Fruit fly (Drosophila melanogaster) Kc167 (cell line): ENCODE measurements around the gene CG8372.

Source experiments
- Myc ChIP-seq: fragments of >200 bp; optimal IDR thresholded peaks from 2 replicates; lab custom pipeline; 2017; ENCODE audit warnings: missing external identifiers
- Sin3A ChIP-seq: fragments of >200 bp; optimal IDR thresholded peaks from 2 replicates; lab custom pipeline; 2018; ENCODE audit warnings: missing external identifiers
- h ChIP-seq: fragments of >200 bp; optimal IDR thresholded peaks from 3 replicates; lab custom pipeline; 2018; ENCODE audit warnings: missing external identifiers
- insv ChIP-seq: fragments of >200 bp; optimal IDR thresholded peaks from 3 replicates; lab custom pipeline; 2018; ENCODE audit warnings: missing external identifiers
- psq ChIP-seq: fragments of >200 bp; optimal IDR thresholded peaks from 2 replicates; lab custom pipeline; 2017; ENCODE audit warnings: missing external identifiers
- ttk ChIP-seq: sonication (Bioruptor generic); optimal IDR thresholded peaks from 2 replicates; lab custom pipeline; 2017; ENCODE audit warnings: missing external identifiers

The CG8372 gene

DNA sequence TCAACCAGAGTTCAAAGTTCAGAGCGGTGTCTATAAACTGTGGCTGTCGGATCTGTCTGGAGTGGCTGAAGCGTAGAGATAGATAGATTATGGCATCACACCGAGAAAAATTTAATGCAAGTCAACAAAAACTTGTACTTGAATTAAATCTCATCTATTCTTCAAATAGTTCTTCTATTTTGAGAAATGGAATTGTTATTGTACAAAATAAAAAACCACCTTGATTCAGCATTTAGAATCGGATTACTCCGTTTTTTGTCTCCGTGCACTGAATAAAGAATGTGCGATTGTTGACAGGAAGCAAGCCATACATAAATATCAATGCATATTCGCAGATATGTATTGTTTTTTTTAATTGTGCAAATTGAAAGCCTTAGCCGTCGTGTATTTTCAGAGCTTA is 16.9 kb upstream of the CG8372 start:
- TF ChIP-seq ttk (lab: Kevin White, UChicago) (no peak), psq (lab: Kevin White, UChicago) (no peak), Myc (no peak), Sin3A (no peak), insv (no peak), h (lab: Kevin White, UChicago) (no peak)

DNA sequence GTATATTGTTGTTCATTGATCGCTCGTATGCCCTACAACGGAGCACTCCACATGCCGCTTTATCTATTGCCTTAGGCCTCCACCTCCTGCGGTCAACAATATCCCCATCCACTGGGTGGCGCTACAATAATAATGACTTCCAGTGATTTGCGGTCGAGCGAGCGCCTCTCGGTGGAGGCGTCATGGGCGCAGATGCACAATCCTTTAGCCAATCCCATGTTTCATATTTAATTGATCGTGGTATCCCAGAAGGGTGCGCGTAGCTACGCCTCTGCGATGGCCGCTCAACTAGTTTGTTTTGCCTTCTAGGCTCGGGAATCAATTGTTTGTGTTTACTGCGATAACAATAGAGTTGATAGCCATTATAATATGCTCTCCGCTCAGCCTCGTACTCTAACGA is 16.4 kb upstream of the CG8372 start:
- TF ChIP-seq h (lab: Kevin White, UChicago), result no peak
- TF ChIP-seq Myc, result no peak
- no peak for TF ChIP-seq ttk (lab: Kevin White, UChicago)
- TF ChIP-seq Sin3A, result no peak
- no peak for TF ChIP-seq psq (lab: Kevin White, UChicago)
- no peak for TF ChIP-seq insv

DNA sequence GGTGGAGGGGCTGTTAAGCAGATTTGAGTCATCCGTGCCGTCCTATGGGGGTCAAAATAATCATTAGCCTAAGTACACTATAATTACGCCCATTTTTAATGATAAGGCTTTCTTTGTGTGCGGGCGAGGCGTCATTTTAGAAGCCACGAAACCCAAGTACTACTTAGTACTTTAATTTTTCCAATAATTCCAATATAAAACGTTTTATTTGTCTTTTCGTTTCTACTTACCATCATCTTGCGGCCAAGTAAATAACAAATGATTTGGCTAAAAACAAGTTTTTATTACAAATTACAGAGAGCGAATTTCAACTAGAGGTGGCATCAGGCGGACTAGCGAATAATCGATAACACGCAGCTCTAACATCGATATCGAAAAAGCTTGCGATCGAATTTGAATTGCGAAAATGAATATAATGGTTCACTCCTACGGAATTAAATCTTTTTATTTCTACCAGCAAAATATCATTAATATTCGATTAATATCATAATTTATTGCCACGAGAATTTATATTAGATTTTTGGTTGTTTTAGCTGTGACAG is 7.8 kb upstream of the CG8372 start, which contains the start of gene Snx6:
Gene Snx6 (minus strand): TSS at position 349 of the 542 bp plus-strand sequence.
- TF ChIP-seq insv (no peak), Myc (no peak), h (lab: Kevin White, UChicago) (no peak), Sin3A (no peak), ttk (lab: Kevin White, UChicago) (no peak), psq (lab: Kevin White, UChicago) (no peak)

DNA sequence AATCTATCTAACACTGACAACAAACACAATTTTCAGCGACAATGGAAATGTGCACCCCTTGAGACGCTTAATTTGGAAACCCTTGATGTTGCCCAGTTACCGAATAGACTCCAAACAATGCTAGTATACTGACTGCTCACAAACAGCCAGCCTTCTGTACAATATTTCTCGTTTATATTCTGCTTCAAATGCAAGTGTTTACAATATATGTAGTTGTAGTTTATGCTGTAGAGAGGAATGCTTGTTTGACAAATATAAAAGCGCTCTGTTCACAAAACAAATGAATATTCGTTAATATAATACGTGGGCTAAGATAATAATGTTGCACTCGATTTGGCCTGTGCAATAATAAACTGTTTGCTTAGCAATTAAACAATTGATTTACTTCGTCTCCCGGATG is 5.2 kb upstream of the CG8372 start, which contains the start of gene CG8292:
Gene CG8292 (minus strand): TSS at position 101 of the 400 bp plus-strand sequence.
- TF ChIP-seq Sin3A (no peak), insv (no peak), Myc (no peak), psq (lab: Kevin White, UChicago) (no peak), h (lab: Kevin White, UChicago) (no peak)

DNA sequence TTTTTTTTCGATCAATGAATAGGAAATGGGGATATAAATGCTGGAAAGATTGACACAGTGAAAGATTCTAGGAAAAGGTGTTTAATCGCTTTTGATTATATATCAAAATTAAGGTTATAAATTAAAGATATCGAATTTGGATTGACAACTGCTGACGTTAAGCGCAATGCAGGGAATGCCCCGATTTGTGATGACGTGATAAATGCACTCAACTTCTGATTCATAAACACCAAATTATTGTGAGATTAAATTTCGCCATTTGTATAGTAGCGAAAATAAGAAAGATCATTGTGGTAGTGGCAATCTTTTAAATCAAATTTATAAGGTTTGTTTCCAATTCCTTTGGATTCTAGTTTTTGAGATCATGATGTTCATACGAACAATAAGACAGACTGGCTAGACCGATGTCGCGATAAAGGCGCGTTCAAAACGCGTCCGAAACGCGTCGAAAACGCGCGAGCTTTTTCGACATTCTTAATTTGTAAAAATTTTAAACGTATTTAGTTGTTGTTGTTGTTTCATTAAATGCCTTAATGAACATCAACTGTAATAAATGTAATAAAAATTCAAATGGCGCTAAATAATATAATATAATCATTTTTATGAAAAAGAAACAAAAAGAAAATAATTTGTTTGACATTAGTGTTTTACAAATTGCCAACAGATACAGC is 2.7 kb upstream of the CG8372 start, which contains the start of gene CG8349:
Gene CG8349 (plus strand): TSS at position 657 of the 671 bp plus-strand sequence.
- TF ChIP-seq insv (no peak), Sin3A (no peak), psq (lab: Kevin White, UChicago) (no peak), Myc (no peak), h (lab: Kevin White, UChicago) (no peak), ttk (lab: Kevin White, UChicago) (no peak)

DNA sequence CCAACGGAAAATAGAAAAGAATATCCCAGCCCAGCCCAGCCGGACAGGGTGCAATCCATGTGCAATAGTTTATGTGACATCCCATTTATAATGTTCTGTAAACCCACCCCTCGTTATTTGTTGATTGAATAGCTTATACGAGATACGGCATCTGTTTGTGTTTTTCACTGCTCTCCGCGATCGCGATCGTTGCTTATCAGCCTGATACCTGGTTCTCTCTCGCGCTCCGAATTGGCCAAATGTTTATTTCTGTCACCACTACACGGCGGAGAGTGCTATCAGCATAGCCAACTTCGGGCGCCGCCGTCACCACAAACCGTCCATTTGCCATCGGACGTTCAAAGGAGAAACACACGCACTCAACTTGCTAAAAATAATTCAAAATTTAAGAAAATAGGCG is 1.3 kb upstream of the CG8372 start, which contains the start of gene CG8353:
Gene CG8353 (plus strand): TSS at position 59 of the 400 bp plus-strand sequence.
- TF ChIP-seq Myc (no peak), ttk (lab: Kevin White, UChicago) (no peak), Sin3A (no peak), insv (no peak)

DNA sequence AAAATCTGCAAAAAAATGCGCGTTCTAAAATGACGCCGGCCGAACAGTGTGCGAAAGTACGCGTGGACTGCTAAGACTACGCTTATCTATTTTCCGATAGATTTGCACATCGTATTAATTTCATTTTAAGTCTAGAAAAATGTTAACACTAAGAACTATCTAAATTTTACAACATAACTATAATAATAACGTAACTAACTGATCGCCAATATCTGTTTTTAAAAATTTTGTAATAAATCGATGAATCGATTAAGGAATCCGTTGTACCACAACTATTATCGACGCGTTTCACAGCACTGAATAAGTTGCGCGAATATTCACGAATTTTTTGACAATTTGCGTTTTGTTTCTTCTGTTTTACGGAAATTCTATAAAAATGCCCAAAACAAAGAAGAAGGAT is 1.6 kb downstream of the CG8372 start, which contains the start of gene Ssb-c31a:
Gene Ssb-c31a (plus strand): TSS at position 278 of the 400 bp plus-strand sequence.
- TF ChIP-seq insv (no peak), psq (lab: Kevin White, UChicago) (no peak), Myc (no peak), h (lab: Kevin White, UChicago) (no peak), ttk (lab: Kevin White, UChicago) (no peak), Sin3A (no peak)

DNA sequence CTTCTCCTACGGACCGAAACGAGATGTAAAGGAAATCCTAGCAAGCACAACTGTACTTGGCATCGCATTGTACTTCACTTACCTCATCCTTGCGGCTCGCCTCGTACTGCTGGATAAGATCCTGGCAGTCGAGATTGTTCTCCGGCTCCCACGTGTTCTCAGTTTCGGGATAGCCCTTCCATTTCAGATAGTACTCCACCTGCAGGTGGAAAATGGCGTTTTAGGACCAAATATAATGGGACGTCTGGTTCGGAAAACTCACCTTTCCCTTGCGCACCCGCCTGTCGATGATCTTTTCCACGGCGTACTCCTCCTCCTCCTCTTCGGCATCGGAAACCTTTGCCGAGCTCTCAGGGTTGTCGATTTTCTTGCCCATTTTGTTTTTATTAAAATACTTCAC is 2.2 kb downstream of the CG8372 start:
- no peak for TF ChIP-seq h (lab: Kevin White, UChicago)
- no peak for TF ChIP-seq Sin3A
- TF ChIP-seq ttk (lab: Kevin White, UChicago), result no peak
- TF ChIP-seq Myc, result no peak
- no peak for TF ChIP-seq psq (lab: Kevin White, UChicago)
- no peak for TF ChIP-seq insv

DNA sequence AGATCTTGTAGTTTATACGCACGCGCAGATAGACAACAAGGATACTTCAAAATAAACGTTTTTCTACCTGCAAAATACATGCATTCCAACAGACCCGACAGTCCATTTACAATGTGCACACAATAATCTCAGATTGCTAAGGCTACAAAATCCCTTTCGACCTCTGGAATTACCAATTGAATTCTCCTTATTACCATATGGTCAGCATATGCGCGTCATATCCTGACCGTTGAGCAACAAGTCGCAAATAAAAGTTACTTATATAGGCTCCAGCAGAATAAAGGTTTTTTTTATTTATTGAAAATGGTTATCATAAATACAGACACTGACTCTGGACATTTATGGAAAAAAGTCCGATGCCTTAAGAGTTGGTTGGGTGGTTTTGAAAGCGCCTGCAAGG is 3.3 kb downstream of the CG8372 start:
- TF ChIP-seq psq (lab: Kevin White, UChicago), result no peak
- no peak for TF ChIP-seq h (lab: Kevin White, UChicago)
- no peak for TF ChIP-seq insv
- no peak for TF ChIP-seq Myc

DNA sequence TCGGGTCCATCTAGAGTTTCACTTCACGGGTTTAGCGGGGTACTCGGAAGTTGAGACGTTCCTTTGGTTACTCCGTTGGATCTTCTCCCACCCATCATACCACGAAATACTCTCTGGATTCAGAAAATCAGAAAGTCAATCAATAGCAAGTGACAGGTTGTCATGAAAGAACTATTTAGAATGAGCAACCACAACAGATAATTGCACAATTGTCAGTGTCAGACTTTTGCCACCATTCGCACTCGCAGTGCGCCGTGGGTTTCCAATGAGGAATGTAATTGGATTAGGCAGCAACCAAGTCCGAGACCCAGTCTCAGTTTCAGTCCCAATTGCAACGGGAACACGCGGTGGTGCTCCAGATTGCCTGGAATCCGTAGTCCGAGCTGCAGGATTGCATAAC is 6.8 kb downstream of the CG8372 start, which contains the start of gene CG8419:
Gene CG8419 (plus strand): TSS at position 301 of the 400 bp plus-strand sequence.
- TF ChIP-seq Myc (no peak), insv (no peak), Sin3A (no peak), h (lab: Kevin White, UChicago) (no peak), psq (lab: Kevin White, UChicago) (no peak), ttk (lab: Kevin White, UChicago) (no peak)

DNA sequence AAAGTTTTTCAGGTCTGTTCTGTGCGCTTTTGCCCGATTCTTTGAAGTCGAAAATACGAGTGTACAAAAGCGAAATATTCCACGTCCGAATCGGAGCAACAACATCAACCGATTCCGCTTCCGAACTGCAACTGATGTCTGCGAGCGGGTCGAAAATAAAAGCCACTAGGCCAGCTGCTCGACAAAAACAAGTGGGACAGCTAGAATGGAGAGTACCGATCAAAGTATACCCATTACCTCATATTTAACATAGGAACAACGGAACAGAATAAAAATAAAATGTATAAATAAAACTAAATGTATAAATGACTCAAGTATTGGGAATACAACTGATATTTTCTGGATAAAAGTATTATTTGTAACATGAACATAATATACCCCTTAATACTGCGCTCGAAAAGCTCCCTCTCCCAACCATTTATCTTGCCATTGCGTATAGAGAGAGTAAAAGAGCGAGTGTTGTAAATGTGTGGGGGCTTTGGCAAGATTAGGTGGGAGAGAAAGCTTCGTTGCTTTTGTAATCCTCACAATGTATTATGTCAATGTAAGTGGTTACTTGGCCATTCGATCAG is 7.6 kb downstream of the CG8372 start, which contains the start of gene SLC5A11:
Gene SLC5A11 (minus strand): TSS at position 137 of the 572 bp plus-strand sequence.
- TF ChIP-seq h (lab: Kevin White, UChicago) (no peak), Myc (no peak), psq (lab: Kevin White, UChicago) (no peak), ttk (lab: Kevin White, UChicago) (no peak), Sin3A (no peak), insv (no peak)

DNA sequence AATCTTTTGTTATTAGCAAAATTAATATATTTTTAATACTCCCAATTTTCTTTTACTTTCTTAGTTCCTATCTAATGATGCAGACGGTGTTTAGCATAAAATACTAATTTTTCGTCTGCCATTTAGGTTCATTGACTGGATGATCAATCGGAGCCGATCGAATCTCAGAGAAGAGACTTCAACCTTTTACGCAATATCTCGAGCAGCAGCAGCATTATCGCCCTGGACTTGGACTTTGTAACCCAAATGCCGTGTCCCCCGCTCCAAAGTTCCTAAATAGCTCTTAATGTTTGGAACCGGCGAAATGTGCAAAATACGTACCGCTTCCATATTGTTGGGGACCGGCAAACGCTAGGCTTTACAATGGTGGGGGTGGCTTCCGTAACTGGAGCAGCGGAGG is 8.3 kb downstream of the CG8372 start:
- TF ChIP-seq Myc (no peak), ttk (lab: Kevin White, UChicago) (no peak), h (lab: Kevin White, UChicago) (no peak), Sin3A (no peak), insv (no peak), psq (lab: Kevin White, UChicago) (no peak)

DNA sequence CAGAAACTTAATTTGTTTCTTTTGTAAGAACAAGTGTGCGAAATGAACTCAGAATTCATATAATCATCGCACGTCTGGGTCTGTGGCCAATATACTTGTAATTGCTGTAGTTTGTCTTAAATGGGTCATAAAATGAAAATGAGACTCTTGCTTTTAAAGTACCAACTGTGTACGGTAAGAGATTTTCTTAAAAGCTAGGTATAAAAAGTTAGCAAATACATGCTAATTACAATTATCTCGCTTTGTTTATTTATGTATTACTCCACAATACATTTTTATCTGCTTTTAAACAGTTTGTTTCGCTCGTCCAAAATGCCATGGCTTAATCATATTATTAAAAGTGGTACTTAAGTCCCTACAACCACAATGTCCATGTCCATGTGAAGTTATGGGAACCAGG is 9.0 kb downstream of the CG8372 start:
- no peak for TF ChIP-seq psq (lab: Kevin White, UChicago)
- TF ChIP-seq Sin3A, result no peak
- TF ChIP-seq Myc, result no peak
- TF ChIP-seq insv, result no peak
